Worm (Caenorhabditis elegans): Measurements from ENCODE around the gene acs-15.
"Not testable (repeated sequence)": the region's sequence is repeated elsewhere in the genome, so short reads cannot be mapped to it uniquely, and the experiment has no call there.

DNA sequence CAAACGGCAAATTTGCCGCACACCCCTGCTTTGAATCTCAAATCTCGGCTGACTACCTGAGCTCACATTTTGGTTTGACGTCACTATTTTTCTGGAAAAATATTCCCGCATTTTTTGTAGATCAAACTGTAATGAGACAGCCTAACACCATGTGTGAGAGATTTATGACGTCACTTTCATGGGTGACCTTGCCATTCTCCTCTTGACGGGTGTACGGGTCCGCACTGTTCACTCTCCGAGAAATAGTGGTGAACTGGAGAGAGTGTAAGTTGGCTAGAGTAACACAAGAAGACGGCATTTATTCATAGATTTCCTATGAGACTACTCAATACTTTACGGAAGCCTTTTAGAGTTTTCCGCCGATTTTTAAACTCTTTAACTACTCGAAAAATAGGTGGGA is 52.9 kb downstream of the acs-15 start, which contains the start of gene fbxc-40:
- not testable (repeated sequence) for TF ChIP-seq ztf-11 (tag; optimal IDR thresholded peaks at IDR 0.05); nhr-237 (tag; optimal IDR thresholded peaks at IDR 0.05); nhr-76 (tag; optimal IDR thresholded peaks at IDR 0.05); unc-39 (tag; optimal IDR thresholded peaks at IDR 0.05); lin-32 (GFP tag; optimal IDR thresholded peaks at IDR 0.05)

Data from whole organism, mixed stage, embryonic.